Worm (Caenorhabditis elegans) whole organism, L2 larva: ENCODE measurements around the gene str-248.
"Not testable (repeated sequence)": the region's sequence is repeated elsewhere in the genome, so short reads cannot be mapped to it uniquely, and the experiment has no call there.

Source experiments
- C34F6.9 ChIP-seq: fragments of 150-350 bp; optimal IDR thresholded peaks from 2 replicates; lab custom pipeline; 2014; ENCODE audit warnings: missing biosample characterization, missing genetic modification characterization
- F13H6.1 ChIP-seq: sonication (generic microtip); optimal IDR thresholded peaks from 2 replicates; lab custom pipeline; 2016; ENCODE audit warnings: missing genetic modification characterization, missing compliant biosample characterization
- R02D3.7 ChIP-seq: fragments of 150-350 bp; optimal IDR thresholded peaks from 2 replicates; lab custom pipeline; 2014; ENCODE audit warnings: missing biosample characterization, missing genetic modification characterization
- Y55F3AM.14 ChIP-seq: fragments of 200-800 bp; sonication (Bioruptor generic); optimal IDR thresholded peaks from 2 replicates; lab custom pipeline; 2018; ENCODE audit warnings: mild to moderate bottlenecking, missing genetic modification characterization, missing compliant biosample characterization
- ZK546.5 ChIP-seq: sonication (generic microtip); optimal IDR thresholded peaks from 2 replicates; lab custom pipeline; 2017; ENCODE audit warnings: missing biosample characterization, missing genetic modification characterization
- alr-1 ChIP-seq: fragments of 150-350 bp; optimal IDR thresholded peaks from 2 replicates; lab custom pipeline; 2014; ENCODE audit warnings: missing biosample characterization, missing genetic modification characterization
- aly-2 ChIP-seq: fragments of 150-350 bp; optimal IDR thresholded peaks from 2 replicates; lab custom pipeline; 2014; ENCODE audit warnings: missing biosample characterization, missing genetic modification characterization
- ama-1 ChIP-seq: fragments of 150-350 bp; optimal IDR thresholded peaks from 2 replicates; lab custom pipeline; 2018; ENCODE audit warnings: inconsistent platforms
- blmp-1 ChIP-seq: sonication (generic microtip); optimal IDR thresholded peaks from 2 replicates; lab custom pipeline; 2017; ENCODE audit warnings: missing genetic modification characterization, mild to moderate bottlenecking, missing compliant biosample characterization, antibody characterized with exemption, moderate library complexity; ENCODE audit not compliant: insufficient read depth
- ceh-16 ChIP-seq: fragments of 150-350 bp; optimal IDR thresholded peaks from 2 replicates; lab custom pipeline; 2014; ENCODE audit warnings: missing biosample characterization, missing genetic modification characterization
- ceh-82 ChIP-seq: fragments of 150-350 bp; optimal IDR thresholded peaks from 2 replicates; lab custom pipeline; 2014; ENCODE audit warnings: missing biosample characterization, missing genetic modification characterization
- crh-2 ChIP-seq: sonication (generic microtip); optimal IDR thresholded peaks from 2 replicates; lab custom pipeline; 2017; ENCODE audit warnings: missing biosample characterization, missing genetic modification characterization
- dmd-4 ChIP-seq: sonication (generic microtip); optimal IDR thresholded peaks from 2 replicates; lab custom pipeline; 2017; ENCODE audit warnings: missing biosample characterization, missing genetic modification characterization
- egl-27 ChIP-seq: sonication (generic microtip); optimal IDR thresholded peaks from 3 replicates; lab custom pipeline; 2017; ENCODE audit warnings: missing biosample characterization, missing genetic modification reagents, missing genetic modification characterization
- elt-1 ChIP-seq: fragments of 150-350 bp; optimal IDR thresholded peaks from 2 replicates; lab custom pipeline; 2014; ENCODE audit warnings: missing biosample characterization, missing genetic modification characterization
- elt-3 ChIP-seq: sonication (generic microtip); optimal IDR thresholded peaks from 2 replicates; lab custom pipeline; 2017; ENCODE audit warnings: missing biosample characterization, missing genetic modification characterization
- fos-1 ChIP-seq: fragments of 150-350 bp; optimal IDR thresholded peaks from 2 replicates; lab custom pipeline; 2014; ENCODE audit warnings: missing biosample characterization, missing genetic modification characterization
- gmeb-1 ChIP-seq: fragments of 150-350 bp; optimal IDR thresholded peaks from 2 replicates; lab custom pipeline; 2014; ENCODE audit warnings: missing biosample characterization, missing genetic modification characterization
- lin-11 ChIP-seq: fragments of 150-350 bp; sonication (generic microtip); optimal IDR thresholded peaks from 2 replicates; lab custom pipeline; 2014; ENCODE audit warnings: missing biosample characterization, missing genetic modification characterization, inconsistent platforms, mixed read lengths
- lin-13 ChIP-seq: fragments of 150-350 bp; optimal IDR thresholded peaks from 2 replicates; lab custom pipeline; 2014; ENCODE audit warnings: missing biosample characterization, missing genetic modification reagents, missing genetic modification characterization
- lin-39 ChIP-seq: fragments of 150-350 bp; optimal IDR thresholded peaks from 2 replicates; lab custom pipeline; 2014; ENCODE audit warnings: missing biosample characterization, missing genetic modification reagents, missing genetic modification characterization
- lsy-2 ChIP-seq, 2 experiments: fragments of 150-350 bp in 1 of 2; sonication (generic microtip) in 1 of 2; optimal IDR thresholded peaks; 2 replicates each; lab custom pipeline; 2014 to 2017; ENCODE audit warnings: missing biosample characterization in 2 of 2, missing genetic modification characterization in 2 of 2
- mab-5 ChIP-seq: fragments of 150-350 bp; optimal IDR thresholded peaks from 2 replicates; lab custom pipeline; 2014; ENCODE audit warnings: missing biosample characterization, missing genetic modification characterization
- mbf-1 ChIP-seq: sonication (generic microtip); optimal IDR thresholded peaks from 2 replicates; lab custom pipeline; 2017; ENCODE audit warnings: missing biosample characterization, missing genetic modification characterization
- mdl-1 ChIP-seq, 2 experiments: fragments of 150-350 bp in 1 of 2; sonication (generic microtip) in 1 of 2; optimal IDR thresholded peaks; 2 replicates each; lab custom pipeline; 2017; ENCODE audit warnings: missing biosample characterization in 2 of 2, missing genetic modification characterization in 2 of 2
- nhr-10 ChIP-seq: sonication (generic microtip); optimal IDR thresholded peaks from 2 replicates; lab custom pipeline; 2017; ENCODE audit warnings: missing biosample characterization, missing genetic modification characterization
- nhr-11 ChIP-seq: fragments of 150-350 bp; optimal IDR thresholded peaks from 2 replicates; lab custom pipeline; 2014; ENCODE audit warnings: missing biosample characterization, missing genetic modification characterization
- nhr-12 ChIP-seq: fragments of 150-350 bp; optimal IDR thresholded peaks from 2 replicates; lab custom pipeline; 2014; ENCODE audit warnings: missing biosample characterization, missing genetic modification characterization
- nhr-129 ChIP-seq: fragments of 150-350 bp; optimal IDR thresholded peaks from 2 replicates; lab custom pipeline; 2014; ENCODE audit warnings: missing biosample characterization, missing genetic modification characterization
- nhr-21 ChIP-seq: fragments of 150-350 bp; optimal IDR thresholded peaks from 2 replicates; lab custom pipeline; 2014; ENCODE audit warnings: missing biosample characterization, missing genetic modification characterization
- nhr-23 ChIP-seq: fragments of 150-350 bp; optimal IDR thresholded peaks from 2 replicates; lab custom pipeline; 2014; ENCODE audit warnings: missing biosample characterization, missing genetic modification reagents, missing genetic modification characterization
- nhr-237 ChIP-seq: fragments of 150-350 bp; optimal IDR thresholded peaks from 2 replicates; lab custom pipeline; 2014; ENCODE audit warnings: missing biosample characterization, missing genetic modification characterization
- nhr-25 ChIP-seq: fragments of 150-350 bp; sonication (generic microtip); optimal IDR thresholded peaks from 3 replicates; lab custom pipeline; 2014; ENCODE audit warnings: missing biosample characterization, missing genetic modification characterization
- nhr-6 ChIP-seq: fragments of 150-350 bp; optimal IDR thresholded peaks from 2 replicates; lab custom pipeline; 2014; ENCODE audit warnings: missing biosample characterization, missing genetic modification characterization
- nhr-77 ChIP-seq: fragments of 150-350 bp; optimal IDR thresholded peaks from 2 replicates; lab custom pipeline; 2014; ENCODE audit warnings: missing biosample characterization, missing genetic modification characterization
- peb-1 ChIP-seq: fragments of 150-350 bp; optimal IDR thresholded peaks from 2 replicates; lab custom pipeline; 2014; ENCODE audit warnings: missing biosample characterization, missing genetic modification characterization
- sem-4 ChIP-seq: fragments of 150-350 bp; optimal IDR thresholded peaks from 2 replicates; lab custom pipeline; 2014; ENCODE audit warnings: missing biosample characterization, missing genetic modification reagents, missing genetic modification characterization
- skn-1 ChIP-seq: sonication (generic microtip); optimal IDR thresholded peaks from 2 replicates; lab custom pipeline; 2017; ENCODE audit warnings: missing biosample characterization, missing genetic modification characterization
- sma-3 ChIP-seq: sonication (generic microtip); optimal IDR thresholded peaks from 2 replicates; lab custom pipeline; 2016; ENCODE audit warnings: missing genetic modification reagents, missing genetic modification characterization, missing compliant biosample characterization
- sma-9 ChIP-seq, 2 experiments: fragments of 150-350 bp in 1 of 2; sonication (generic microtip) in 1 of 2; optimal IDR thresholded peaks; 2 replicates each; lab custom pipeline; 2014 to 2016; ENCODE audit warnings: missing genetic modification characterization in 2 of 2, mild to moderate bottlenecking in 1 of 2, missing biosample characterization in 1 of 2, missing compliant biosample characterization in 1 of 2, missing genetic modification reagents in 1 of 2, moderate library complexity in 1 of 2
- snpc-4 ChIP-seq: fragments of 150-350 bp; optimal IDR thresholded peaks from 2 replicates; lab custom pipeline; 2014; ENCODE audit warnings: missing biosample characterization, missing genetic modification characterization
- unc-39 ChIP-seq: fragments of 150-350 bp; optimal IDR thresholded peaks from 2 replicates; lab custom pipeline; 2014; ENCODE audit warnings: missing biosample characterization, missing genetic modification characterization
- unc-55 ChIP-seq: fragments of 150-350 bp; sonication (generic microtip); optimal IDR thresholded peaks from 3 replicates; lab custom pipeline; 2014; ENCODE audit warnings: missing biosample characterization, missing genetic modification reagents, missing genetic modification characterization
- unc-62 ChIP-seq: fragments of 150-350 bp; optimal IDR thresholded peaks from 2 replicates; lab custom pipeline; 2014; ENCODE audit warnings: missing biosample characterization, missing genetic modification reagents, missing genetic modification characterization
- zag-1 ChIP-seq: fragments of 150-350 bp; optimal IDR thresholded peaks from 2 replicates; lab custom pipeline; 2014; ENCODE audit warnings: missing biosample characterization, missing genetic modification characterization
- ztf-1 ChIP-seq: fragments of 200-800 bp; sonication (Bioruptor generic); conservative IDR thresholded peaks from 2 replicates; pipeline ENCODE4 v1.3.6; 2022; ENCODE audit warnings: missing genetic modification characterization, missing compliant biosample characterization
- ztf-11 ChIP-seq: sonication (generic microtip); optimal IDR thresholded peaks from 2 replicates; lab custom pipeline; 2017; ENCODE audit warnings: missing biosample characterization, missing genetic modification characterization
- ztf-4 ChIP-seq: fragments of 150-350 bp; optimal IDR thresholded peaks from 2 replicates; lab custom pipeline; 2014; ENCODE audit warnings: missing biosample characterization, missing genetic modification characterization

str-248 gene

ce11 chrV:15668870-15669269, 39.4 kb upstream of the str-248 start, which contains the start of gene K06B4.4:
Gene K06B4.4 (plus strand): TSS chrV:15669170.
- TF ChIP-seq mab-5 (no peak), ceh-82 (no peak), nhr-6 (tag; lab: Kevin White, UChicago) (no peak), unc-55 (GFP tag; lab: Kevin White, UChicago) (no peak), elt-3 (tag; lab: Kevin White, UChicago) (no peak), nhr-10 (tag; lab: Kevin White, UChicago) (no peak), nhr-21 (tag; lab: Kevin White, UChicago) (no peak), F13H6.1 (no peak), nhr-237 (no peak), unc-62 (GFP tag; lab: Kevin White, UChicago) (no peak), dmd-4 (tag; lab: Kevin White, UChicago) (no peak), R02D3.7 (tag; lab: Kevin White, UChicago) (no peak)

ce11 chrV:15668200-15668599, 38.8 kb upstream of the str-248 start, which contains the start of gene F53E4.1:
Gene F53E4.1 (minus strand): TSS chrV:15668300.
- TF ChIP-seq nhr-23, skn-1, egl-27 (tag; lab: Kevin White, UChicago): not testable (repeated sequence)

- TF ChIP-seq F13H6.1 (peak; percentile 66), nhr-12 (no peak), nhr-77 (no peak), nhr-11 (tag; lab: Kevin White, UChicago) (no peak), ceh-16 (tag; lab: Kevin White, UChicago) (no peak), fos-1 (tag; lab: Kevin White, UChicago) (peak; percentile 82), ama-1 (no peak), unc-39 (tag; lab: Kevin White, UChicago) (no peak), lsy-2 (tag; optimal IDR thresholded peaks at IDR 0.05; lab: Kevin White, UChicago) (no peak), sma-9 (GFP tag; optimal IDR thresholded peaks at IDR 0.05; lab: Kevin White, UChicago) (peak; percentile 85), sma-9 (tag; optimal IDR thresholded peaks at IDR 0.05; lab: Kevin White, UChicago) (no peak), alr-1 (tag; lab: Kevin White, UChicago) (no peak), unc-62 (GFP tag; lab: Kevin White, UChicago) (no peak), nhr-237 (no peak), lin-13 (GFP tag; lab: Kevin White, UChicago) (no peak), nhr-21 (tag; lab: Kevin White, UChicago) (no peak), elt-1 (tag; lab: Kevin White, UChicago) (no peak), ztf-4 (no peak), gmeb-1 (tag; lab: Kevin White, UChicago) (peak; percentile 65), ceh-82 (no peak), ztf-1 (GFP tag; lab: Robert Waterston, UW) (no peak), ZK546.5 (tag; lab: Kevin White, UChicago) (no peak), ztf-11 (tag; lab: Kevin White, UChicago) (no peak), dmd-4 (tag; lab: Kevin White, UChicago) (no peak), mdl-1 (tag; optimal IDR thresholded peaks at IDR 0.05; lab: Kevin White, UChicago) (peak in 1 of 2 experiments; percentile 67), lin-11 (tag; lab: Kevin White, UChicago) (no peak), nhr-23 (tag; lab: Kevin White, UChicago) (no peak), elt-3 (tag; lab: Kevin White, UChicago) (no peak), aly-2 (tag; lab: Kevin White, UChicago) (no peak), nhr-25 (tag; lab: Kevin White, UChicago) (no peak), mbf-1 (no peak), mab-5 (no peak), blmp-1 (tag; lab: Kevin White, UChicago) (peak; percentile 67), Y55F3AM.14 (GFP tag; lab: Kevin White, UChicago) (no peak), egl-27 (tag; lab: Kevin White, UChicago) (no peak), R02D3.7 (tag; lab: Kevin White, UChicago) (no peak), nhr-6 (tag; lab: Kevin White, UChicago) (no peak), C34F6.9 (no peak), skn-1 (tag; lab: Kevin White, UChicago) (peak; percentile 46), peb-1 (tag; lab: Kevin White, UChicago) (no peak), lin-39 (tag; lab: Kevin White, UChicago) (no peak), snpc-4 (tag; lab: Kevin White, UChicago) (no peak), sem-4 (no peak), unc-55 (GFP tag; lab: Kevin White, UChicago) (no peak), zag-1 (tag; lab: Kevin White, UChicago) (no peak), nhr-129 (tag; lab: Kevin White, UChicago) (no peak), crh-2 (tag; lab: Kevin White, UChicago) (peak; percentile 72), sma-3 (GFP tag; lab: Kevin White, UChicago) (peak; percentile 33), nhr-10 (tag; lab: Kevin White, UChicago) (no peak)
- TF ChIP-seq, all 48 proteins: peak for 9
Observed at ce11 chrV:15666718-15667117, 37.3 kb upstream of the str-248 start.
